Fruit fly (Drosophila melanogaster): ENCODE data around the gene CG14983.

Gene CG14983

DNA sequence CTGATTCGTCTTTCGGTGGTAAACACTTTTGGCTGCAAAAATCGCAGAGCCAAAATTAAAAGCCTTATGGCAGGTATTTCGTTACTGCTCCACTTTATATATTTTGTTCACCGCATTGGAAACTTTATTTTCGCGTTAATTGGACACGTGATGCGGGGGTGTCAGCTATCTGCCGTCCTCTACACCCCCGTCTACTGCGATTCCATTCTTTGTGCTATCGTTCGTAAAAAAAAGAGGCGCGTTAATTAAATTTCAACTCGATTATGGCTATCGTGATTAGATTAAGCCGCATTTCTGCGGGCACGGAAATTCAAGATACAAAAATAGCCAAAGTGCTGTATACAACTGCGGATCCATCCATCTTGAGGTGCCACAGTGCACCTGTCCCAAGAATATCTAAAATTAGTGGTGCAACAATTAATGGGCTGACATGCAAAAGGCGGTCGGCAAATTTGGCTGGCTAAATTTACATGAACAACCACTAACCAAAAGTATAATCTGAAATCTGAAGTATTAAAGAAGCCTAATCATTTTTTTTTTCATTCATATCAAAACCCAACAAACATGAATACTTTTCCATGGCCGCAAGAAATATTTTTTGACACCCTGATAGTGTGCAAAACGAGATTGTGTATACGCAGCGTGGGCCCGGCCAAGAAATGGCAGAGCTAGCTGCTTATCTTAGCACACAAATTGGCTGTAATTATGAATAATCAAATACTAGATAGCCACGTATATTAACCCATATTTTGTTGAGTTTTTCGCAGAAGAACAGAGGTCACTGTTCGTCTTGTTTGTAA is 18.9 kb downstream of the CG14983 start (continued):
- TF ChIP-seq gem (tag; optimal IDR thresholded peaks at IDR 0.05) = no peak
- no peak for TF ChIP-seq zfh1 (GFP tag; IDR thresholded peaks at IDR 0.05)
- TF ChIP-seq CG18599 (GFP tag; optimal IDR thresholded peaks at IDR 0.05) = peak; percentile 22
- no peak for TF ChIP-seq CG11093 (GFP tag; IDR thresholded peaks at IDR 0.05)
- TF ChIP-seq pfk (GFP tag; optimal IDR thresholded peaks at IDR 0.05) = no peak
- no peak for TF ChIP-seq CG6254 (GFP tag; optimal IDR thresholded peaks at IDR 0.05)
- TF ChIP-seq CG1603 (tag; optimal IDR thresholded peaks at IDR 0.05) = no peak
- TF ChIP-seq chinmo (GFP tag; IDR thresholded peaks at IDR 0.05; ENCODE audit: partially characterized antibody) = 0 out of 4 replicates have a peak, but pooled peaks have one; percentile 37
- no peak for TF ChIP-seq eve (GFP tag; optimal IDR thresholded peaks at IDR 0.05)
- TF ChIP-seq CG13775 (GFP tag; optimal IDR thresholded peaks at IDR 0.05) = no peak
- TF ChIP-seq Ets65A (GFP tag) = peak; percentile 88
- no peak for TF ChIP-seq zen (tag; optimal IDR thresholded peaks at IDR 0.05)
- TF ChIP-seq sr (GFP tag; IDR thresholded peaks at IDR 0.05) = no peak
- no peak for TF ChIP-seq CG9797 (GFP tag; optimal IDR thresholded peaks at IDR 0.05)
- no peak for TF ChIP-seq da (GFP tag; optimal IDR thresholded peaks at IDR 0.05)
- peak; percentile 71 for TF ChIP-seq CG7987 (GFP tag; optimal IDR thresholded peaks at IDR 0.05)
- TF ChIP-seq CG9215 (GFP tag; IDR thresholded peaks at IDR 0.05) = no peak
- TF ChIP-seq row (GFP tag; IDR thresholded peaks at IDR 0.05) = no peak
- no peak for TF ChIP-seq inv (GFP tag; IDR thresholded peaks at IDR 0.05; ENCODE audit: partially characterized antibody)
- no peak for TF ChIP-seq Opbp (GFP tag; IDR thresholded peaks at IDR 0.05; ENCODE audit: partially characterized antibody)
- TF ChIP-seq mirr (GFP tag; optimal IDR thresholded peaks at IDR 0.05) = peak; percentile 66
- TF ChIP-seq Eip74EF (GFP tag; optimal IDR thresholded peaks at IDR 0.05) = no peak
- TF ChIP-seq luna (GFP tag; optimal IDR thresholded peaks at IDR 0.05) = no peak
- no peak for TF ChIP-seq org-1 (GFP tag; optimal IDR thresholded peaks at IDR 0.05)
- no peak for TF ChIP-seq CG1233 (GFP tag; optimal IDR thresholded peaks at IDR 0.05)
- TF ChIP-seq Scr (GFP tag; IDR thresholded peaks at IDR 0.05; ENCODE audit: partially characterized antibody) = no peak
- TF ChIP-seq aop (GFP tag; IDR thresholded peaks at IDR 0.05) = no peak
- no peak for TF ChIP-seq CG12299 (tag; optimal IDR thresholded peaks at IDR 0.05)
- TF ChIP-seq cg (GFP tag; optimal IDR thresholded peaks at IDR 0.05) = no peak
- peak; percentile 98 for TF ChIP-seq exex (tag; optimal IDR thresholded peaks at IDR 0.05)
- TF ChIP-seq repo (GFP tag; optimal IDR thresholded peaks at IDR 0.05) = no peak
- TF ChIP-seq D19B (GFP tag; optimal IDR thresholded peaks at IDR 0.05) = peak; percentile 19
- no peak for TF ChIP-seq Fer3 (tag; optimal IDR thresholded peaks at IDR 0.05)
- no peak for TF ChIP-seq chif (GFP tag; optimal IDR thresholded peaks at IDR 0.05)
- TF ChIP-seq ro (GFP tag; IDR thresholded peaks at IDR 0.05) = no peak
- TF ChIP-seq sim (GFP tag; IDR thresholded peaks at IDR 0.05) = no peak
- TF ChIP-seq CG7786 (GFP tag; optimal IDR thresholded peaks at IDR 0.05) = no peak
- no peak for TF ChIP-seq CG14667 (GFP tag; IDR thresholded peaks at IDR 0.05)
- TF ChIP-seq sisA (GFP tag; IDR thresholded peaks at IDR 0.05) = no peak
- no peak for TF ChIP-seq CG13296 (GFP tag; optimal IDR thresholded peaks at IDR 0.05)
- no peak for TF ChIP-seq sna (GFP tag; IDR thresholded peaks at IDR 0.05; ENCODE audit: partially characterized antibody)
- TF ChIP-seq dan (GFP tag; IDR thresholded peaks at IDR 0.05) = no peak
- no peak for TF ChIP-seq Dbx (GFP tag; IDR thresholded peaks at IDR 0.05)
- TF ChIP-seq cwo (GFP tag; optimal IDR thresholded peaks at IDR 0.05) = peak; percentile 71
- TF ChIP-seq Gug (GFP tag; IDR thresholded peaks at IDR 0.05) = no peak
- peak; percentile 80 for TF ChIP-seq sd (tag; optimal IDR thresholded peaks at IDR 0.05)
- TF ChIP-seq sug (tag; optimal IDR thresholded peaks at IDR 0.05) = peak; percentile 79
- TF ChIP-seq nerfin-1 (tag; optimal IDR thresholded peaks at IDR 0.05) = no peak
- peak; percentile 85 for TF ChIP-seq grn (GFP tag; optimal IDR thresholded peaks at IDR 0.05)
